Worm (Caenorhabditis elegans) whole organism, mixed stage, embryonic: ENCODE data around the gene F08D12.3.

Experiments
- M03D4.4 ChIP-seq: sonication (generic microtip); optimal IDR thresholded peaks from 2 replicates; lab custom pipeline; 2017; ENCODE audit warnings: mild to moderate bottlenecking, missing genetic modification characterization, missing compliant biosample characterization
- bed-3 ChIP-seq: fragments of 200-800 bp; sonication (Bioruptor generic); optimal IDR thresholded peaks from 3 replicates; lab custom pipeline; 2018; ENCODE audit warnings: mild to moderate bottlenecking, missing genetic modification characterization, moderate library complexity, missing compliant biosample characterization
- blmp-1 ChIP-seq: fragments of 150-350 bp; optimal IDR thresholded peaks from 2 replicates; lab custom pipeline; 2014; ENCODE audit warnings: missing biosample characterization, missing genetic modification characterization
- ceh-39 ChIP-seq: fragments of 150-350 bp; optimal IDR thresholded peaks from 2 replicates; lab custom pipeline; 2014; ENCODE audit warnings: missing biosample characterization, missing genetic modification characterization
- ceh-43 ChIP-seq: fragments of 200-800 bp; sonication (Bioruptor generic); optimal IDR thresholded peaks from 2 replicates; lab custom pipeline; 2018; ENCODE audit warnings: mild to moderate bottlenecking, missing genetic modification characterization, moderate library complexity, missing compliant biosample characterization
- ceh-83 ChIP-seq: fragments of 200-800 bp; sonication (Bioruptor generic); optimal IDR thresholded peaks from 2 replicates; lab custom pipeline; 2018; ENCODE audit warnings: mild to moderate bottlenecking, missing genetic modification characterization, missing compliant biosample characterization
- ces-1 ChIP-seq: fragments of 150-350 bp; optimal IDR thresholded peaks from 2 replicates; lab custom pipeline; 2014; ENCODE audit warnings: missing biosample characterization, missing genetic modification reagents, missing genetic modification characterization
- cnd-1 ChIP-seq: fragments of 200-800 bp; sonication (Bioruptor generic); optimal IDR thresholded peaks from 2 replicates; lab custom pipeline; 2018; ENCODE audit warnings: mild to moderate bottlenecking, missing genetic modification characterization, missing compliant biosample characterization
- drap-1 ChIP-seq: fragments of 200-800 bp; sonication (Bioruptor generic); optimal IDR thresholded peaks from 3 replicates; lab custom pipeline; 2018; ENCODE audit warnings: mild to moderate bottlenecking, missing genetic modification characterization, missing compliant biosample characterization
- elt-1 ChIP-seq: sonication (generic microtip); optimal IDR thresholded peaks from 2 replicates; lab custom pipeline; 2017; ENCODE audit warnings: missing genetic modification characterization, mild to moderate bottlenecking, missing compliant biosample characterization, antibody characterized with exemption, moderate library complexity, borderline replicate concordance; ENCODE audit not compliant: insufficient read depth
- elt-3 ChIP-seq: fragments of 150-350 bp; optimal IDR thresholded peaks from 2 replicates; lab custom pipeline; 2014; ENCODE audit warnings: missing biosample characterization, missing genetic modification characterization
- hlh-1 ChIP-seq: fragments of 150-350 bp; optimal IDR thresholded peaks from 2 replicates; lab custom pipeline; 2014; ENCODE audit warnings: missing biosample characterization, missing genetic modification reagents, missing genetic modification characterization
- lin-13 ChIP-seq: fragments of 150-350 bp; optimal IDR thresholded peaks from 2 replicates; lab custom pipeline; 2014; ENCODE audit warnings: missing biosample characterization, missing genetic modification characterization
- lin-32 ChIP-seq: fragments of 200-800 bp; sonication (Bioruptor generic); optimal IDR thresholded peaks from 2 replicates; lab custom pipeline; 2018; ENCODE audit warnings: mild to moderate bottlenecking, missing genetic modification characterization, missing compliant biosample characterization
- lsy-2 ChIP-seq: fragments of 150-350 bp; optimal IDR thresholded peaks from 2 replicates; lab custom pipeline; 2014; ENCODE audit warnings: missing biosample characterization, missing genetic modification characterization
- mab-5 ChIP-seq: fragments of 150-350 bp; optimal IDR thresholded peaks from 2 replicates; lab custom pipeline; 2014; ENCODE audit warnings: missing biosample characterization, missing genetic modification characterization
- mep-1 ChIP-seq: fragments of 150-350 bp; optimal IDR thresholded peaks from 2 replicates; lab custom pipeline; 2017; ENCODE audit warnings: missing biosample characterization, missing genetic modification reagents, missing genetic modification characterization, inconsistent platforms
- nhr-12 ChIP-seq: fragments of 150-350 bp; optimal IDR thresholded peaks from 2 replicates; lab custom pipeline; 2014; ENCODE audit warnings: missing biosample characterization, missing genetic modification characterization
- nhr-2 ChIP-seq: fragments of 150-350 bp; optimal IDR thresholded peaks from 2 replicates; lab custom pipeline; 2014; ENCODE audit warnings: missing biosample characterization, missing genetic modification characterization
- nhr-237 ChIP-seq: fragments of 150-350 bp; optimal IDR thresholded peaks from 2 replicates; lab custom pipeline; 2014; ENCODE audit warnings: missing biosample characterization, missing genetic modification characterization
- nhr-28 ChIP-seq: fragments of 150-350 bp; optimal IDR thresholded peaks from 2 replicates; lab custom pipeline; 2014; ENCODE audit warnings: missing biosample characterization, missing genetic modification characterization
- nhr-76 ChIP-seq: sonication (generic microtip); optimal IDR thresholded peaks from 2 replicates; lab custom pipeline; 2017; ENCODE audit warnings: missing biosample characterization, missing genetic modification characterization
- snpc-4 ChIP-seq: fragments of 150-350 bp; optimal IDR thresholded peaks from 2 replicates; lab custom pipeline; 2014; ENCODE audit warnings: missing biosample characterization, missing genetic modification characterization
- tbx-8 ChIP-seq: fragments of 200-800 bp; sonication (Bioruptor generic); optimal IDR thresholded peaks from 2 replicates; lab custom pipeline; 2018; ENCODE audit warnings: mild to moderate bottlenecking, missing genetic modification characterization, moderate library complexity, missing compliant biosample characterization
- unc-120 ChIP-seq: sonication (generic microtip); optimal IDR thresholded peaks from 2 replicates; lab custom pipeline; 2017; ENCODE audit warnings: missing genetic modification characterization, missing compliant biosample characterization; ENCODE audit not compliant: poor library complexity, severe bottlenecking
- unc-62 ChIP-seq: fragments of 150-350 bp; optimal IDR thresholded peaks from 2 replicates; lab custom pipeline; 2014; ENCODE audit warnings: missing biosample characterization, missing genetic modification reagents, missing genetic modification characterization

Gene F08D12.3

ce11 chrII:2769021-2769420 is 10.3 kb upstream of the F08D12.3 start, which contains the start of gene F08D12.7:
Gene F08D12.7, minus strand, starts transcription at chrII:2769121.
- TF ChIP-seq hlh-1 (tag; lab: Kevin White, UChicago), result peak; percentile 88
- TF ChIP-seq unc-62, result no peak

DNA sequence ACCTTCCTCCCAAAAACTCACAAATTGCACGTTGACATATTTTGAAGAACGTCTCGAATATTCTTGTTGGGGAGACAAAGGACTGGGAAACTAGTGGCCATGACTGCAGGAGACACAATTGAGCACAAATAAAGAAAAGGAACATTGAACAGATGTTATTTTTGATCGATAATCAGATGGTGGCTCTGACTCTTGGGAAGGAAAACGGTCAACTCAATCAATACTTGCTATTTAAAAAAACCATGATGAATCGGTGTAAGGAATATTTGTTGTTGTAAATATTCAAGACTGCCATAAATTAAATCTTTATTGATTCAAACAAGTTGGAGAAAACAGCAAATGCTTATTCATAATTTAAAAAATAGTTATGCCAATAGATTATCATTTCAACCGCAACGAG is 8.6 kb upstream of the F08D12.3 start, which contains the start of gene fbxb-105:
fbxb-105 (minus strand) TSS at position 101 of the 400 bp plus-strand sequence.
- TF ChIP-seq ceh-39 (tag; lab: Kevin White, UChicago), result peak; percentile 38
- TF ChIP-seq cnd-1 (tag; lab: Kevin White, UChicago), result peak; percentile 59
- no peak for TF ChIP-seq elt-1 (tag; lab: Kevin White, UChicago)

- TF ChIP-seq elt-1 (tag; lab: Kevin White, UChicago) (no peak), ceh-39 (tag; lab: Kevin White, UChicago) (peak; percentile 18)
These were observed 7.2 kb upstream of the F08D12.3 start, which contains the start of gene sdz-10 for ce11 chrII:2772166-2772565. Gene sdz-10, minus strand, starts transcription at chrII:2772266.

DNA sequence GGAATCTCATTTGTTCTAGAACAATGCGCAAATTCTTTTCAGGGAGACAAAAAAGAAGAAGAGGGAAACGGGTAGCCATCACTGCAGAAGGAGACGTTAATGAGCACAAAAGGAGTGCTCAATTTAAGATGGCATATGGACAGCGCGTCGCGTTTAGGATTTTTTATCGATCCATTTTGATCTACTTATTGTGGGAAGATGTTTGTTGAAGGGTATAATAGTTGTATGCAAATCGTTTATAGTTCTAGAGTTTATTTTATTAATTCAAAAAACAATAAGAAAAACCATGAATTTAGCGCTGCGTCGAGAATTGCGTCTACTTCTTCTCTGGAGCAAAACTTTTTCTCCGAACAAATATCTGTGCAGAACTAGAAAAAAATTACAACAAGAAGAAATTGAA is 5.8 kb upstream of the F08D12.3 start, which contains the start of gene sdz-9:
sdz-9 (minus strand) TSS at position 101 of the 400 bp plus-strand sequence.
- TF ChIP-seq mab-5 (tag; lab: Kevin White, UChicago) (no peak), nhr-76 (tag; lab: Kevin White, UChicago) (no peak), blmp-1 (tag; lab: Kevin White, UChicago) (no peak), nhr-2 (tag; lab: Kevin White, UChicago) (no peak)

ce11 chrII:2774904-2775303 is 4.4 kb upstream of the F08D12.3 start, which contains the start of gene fbxb-111:
Gene fbxb-111, minus strand, starts transcription at chrII:2775004.
- TF ChIP-seq lin-32 (GFP tag; lab: Kevin White, UChicago) (no peak), ceh-39 (tag; lab: Kevin White, UChicago) (no peak), hlh-1 (tag; lab: Kevin White, UChicago) (no peak), ceh-43 (GFP tag; lab: Kevin White, UChicago) (no peak), drap-1 (GFP tag; lab: Kevin White, UChicago) (no peak), ces-1 (GFP tag; lab: Kevin White, UChicago) (no peak), lin-13 (tag; lab: Kevin White, UChicago) (no peak), nhr-28 (tag; lab: Kevin White, UChicago) (no peak), unc-120 (tag; lab: Kevin White, UChicago) (no peak), tbx-8 (GFP tag; lab: Kevin White, UChicago) (no peak), mep-1 (tag; lab: Kevin White, UChicago) (no peak), mab-5 (tag; lab: Kevin White, UChicago) (no peak), snpc-4 (tag; lab: Kevin White, UChicago) (no peak), ceh-83 (GFP tag; lab: Kevin White, UChicago) (no peak), nhr-12 (tag; lab: Kevin White, UChicago) (no peak), nhr-237 (tag; lab: Kevin White, UChicago) (no peak), bed-3 (no peak), cnd-1 (tag; lab: Kevin White, UChicago) (no peak), lsy-2 (tag; lab: Kevin White, UChicago) (no peak)

DNA sequence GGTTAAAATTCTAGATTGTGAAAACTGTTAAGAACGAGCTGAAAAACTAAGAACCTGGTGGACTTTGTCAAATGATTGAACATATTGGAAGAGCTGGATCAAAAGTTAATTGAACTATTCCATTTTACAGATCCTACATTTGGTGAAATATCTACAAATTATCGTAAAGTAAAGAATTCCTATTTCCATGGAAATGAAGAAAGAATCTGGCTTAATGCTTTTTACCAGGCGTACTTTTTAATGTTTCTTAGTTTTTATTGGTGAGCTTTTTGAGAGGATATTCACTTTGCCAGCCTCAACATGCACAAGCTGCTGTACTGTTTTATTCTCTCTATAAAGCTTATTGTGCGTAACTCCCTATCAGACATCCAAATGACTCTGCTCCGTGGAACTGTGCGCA is 1.5 kb upstream of the F08D12.3 start, which contains the start of gene F08D12.4:
F08D12.4 (plus strand) TSS at position 301 of the 400 bp plus-strand sequence.
- TF ChIP-seq M03D4.4 (no peak), nhr-76 (tag; lab: Kevin White, UChicago) (no peak), unc-120 (tag; lab: Kevin White, UChicago) (no peak), elt-3 (no peak)

ce11 chrII:2780804-2781203 is 1.5 kb downstream of the F08D12.3 start:
- TF ChIP-seq cnd-1 (tag; lab: Kevin White, UChicago) (no peak), lsy-2 (tag; lab: Kevin White, UChicago) (no peak), lin-13 (tag; lab: Kevin White, UChicago) (no peak), unc-62 (no peak), elt-1 (tag; lab: Kevin White, UChicago) (no peak)
